Worm (Caenorhabditis elegans): Measurements from ENCODE around the gene clec-51.

DNA sequence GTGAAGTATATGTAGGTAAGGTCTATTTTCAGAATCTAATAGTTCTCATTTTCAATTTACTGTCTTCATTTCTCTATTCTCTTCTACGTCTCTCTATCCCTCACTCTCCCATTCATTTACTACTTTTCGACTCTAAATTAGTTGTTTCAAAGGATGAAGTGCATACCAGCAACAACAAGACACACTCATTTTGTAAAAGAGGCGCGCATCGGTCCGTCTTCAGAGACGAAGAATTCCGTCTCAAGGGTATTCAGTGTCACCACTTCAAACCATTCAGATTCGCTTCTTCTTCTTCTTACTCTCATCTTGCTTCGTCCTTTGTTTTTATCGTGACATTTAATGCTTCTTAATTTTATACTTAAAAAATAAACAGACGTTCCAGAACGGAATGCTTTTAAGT lies 7.8 kb upstream of the clec-51 start:
- no peak for TF ChIP-seq somi-1 (GFP tag; optimal IDR thresholded peaks at IDR 0.05)
- TF ChIP-seq ceh-58 (GFP tag; IDR thresholded peaks at IDR 0.05), result no peak
- TF ChIP-seq F57C9.4 (tag; optimal IDR thresholded peaks at IDR 0.05), result no peak
- TF ChIP-seq unc-62 (GFP tag; optimal IDR thresholded peaks at IDR 0.05), result no peak
- no peak for TF ChIP-seq him-1 (tag; optimal IDR thresholded peaks at IDR 0.05)
- TF ChIP-seq sdz-38 (tag; optimal IDR thresholded peaks at IDR 0.05), result no peak
- TF ChIP-seq unc-130 (GFP tag; optimal IDR thresholded peaks at IDR 0.05), result no peak
- TF ChIP-seq ceh-91 (GFP tag; IDR thresholded peaks at IDR 0.05), result no peak
